Worm (Caenorhabditis elegans): Measurements from ENCODE around the gene W04D12.1.

DNA sequence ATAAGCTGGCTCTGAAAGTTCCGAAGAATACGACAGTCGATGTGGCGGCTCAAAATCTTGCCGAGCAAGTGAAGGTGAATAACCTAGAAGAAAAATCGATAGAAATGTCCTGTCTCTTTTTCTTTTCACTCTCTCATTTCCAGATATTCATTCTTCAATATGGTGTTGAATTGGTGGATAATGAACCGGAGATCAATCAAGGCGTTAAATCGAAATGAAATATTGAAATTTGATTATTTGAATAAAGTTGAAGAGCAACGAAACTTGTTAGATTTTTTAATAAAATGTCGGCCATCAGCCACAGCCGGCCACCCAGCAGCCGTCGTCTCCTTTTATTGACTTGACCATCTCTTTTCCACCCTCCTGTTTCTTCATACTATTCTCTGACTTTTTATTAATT is 30.0 kb upstream of the W04D12.1 start, which contains the start of gene R12B2.2:
- TF ChIP-seq flt-1 (GFP tag; IDR thresholded peaks at IDR 0.05) (no peak), T22C8.4 (GFP tag; IDR thresholded peaks at IDR 0.05) (no peak), tab-1 (GFP tag; IDR thresholded peaks at IDR 0.05) (no peak), ztf-23 (GFP tag; IDR thresholded peaks at IDR 0.05) (no peak), cog-1 (tag; optimal IDR thresholded peaks at IDR 0.05) (no peak)

All from whole organism, midembryonic.